Worm (Caenorhabditis elegans) whole organism, L1 larva: ENCODE results near the gene T20B12.3.

ENCODE experiments used
- C04F5.9 ChIP-seq: sonication (generic microtip); optimal IDR thresholded peaks from 2 replicates; lab custom pipeline; 2016; ENCODE audit warnings: missing genetic modification characterization, missing compliant biosample characterization
- C16A3.4 ChIP-seq: fragments of 150-350 bp; optimal IDR thresholded peaks from 2 replicates; lab custom pipeline; 2014; ENCODE audit warnings: missing biosample characterization, missing genetic modification characterization
- F16B12.6 ChIP-seq: fragments of 150-350 bp; optimal IDR thresholded peaks from 2 replicates; lab custom pipeline; 2014; ENCODE audit warnings: missing biosample characterization, missing genetic modification characterization
- Y116A8C.19 ChIP-seq: sonication (generic microtip); optimal IDR thresholded peaks from 2 replicates; lab custom pipeline; 2016; ENCODE audit warnings: missing compliant biosample characterization, missing genetic modification characterization, borderline replicate concordance
- aha-1 ChIP-seq: fragments of 150-350 bp; optimal IDR thresholded peaks from 2 replicates; lab custom pipeline; 2014; ENCODE audit warnings: missing biosample characterization, missing genetic modification characterization
- aly-2 ChIP-seq: fragments of 150-350 bp; optimal IDR thresholded peaks from 2 replicates; lab custom pipeline; 2014; ENCODE audit warnings: missing biosample characterization, missing genetic modification characterization
- ceh-88 ChIP-seq: fragments of 200-800 bp; sonication (Bioruptor generic); IDR thresholded peaks from 2 replicates; pipeline ENCODE4 v1.3.6; 2022; ENCODE audit warnings: missing genetic modification characterization, missing compliant biosample characterization
- ces-1 ChIP-seq: fragments of 150-350 bp; optimal IDR thresholded peaks from 2 replicates; lab custom pipeline; 2014; ENCODE audit warnings: missing biosample characterization, missing genetic modification reagents, missing genetic modification characterization
- efl-1 ChIP-seq, 4 experiments: fragments of 150-350 bp; optimal IDR thresholded peaks in 3 of 4; peaks in 1 of 4; 1 replicate in 1 of 4; 2 replicates in 3 of 4; lab custom pipeline; 2014; ENCODE audit warnings: missing biosample characterization in 2 of 4, missing genetic modification characterization in 2 of 4, missing genetic modification reagents in 2 of 4
- efl-3 ChIP-seq: fragments of 200-800 bp; sonication (Bioruptor generic); optimal IDR thresholded peaks from 2 replicates; lab custom pipeline; 2018; ENCODE audit warnings: mild to moderate bottlenecking, missing genetic modification characterization, missing compliant biosample characterization
- egl-13 ChIP-seq: sonication (generic microtip); optimal IDR thresholded peaks from 2 replicates; lab custom pipeline; 2016; ENCODE audit warnings: missing genotype, missing genetic modification reagents, missing genetic modification characterization, missing compliant biosample characterization
- elt-2 ChIP-seq: sonication (generic microtip); optimal IDR thresholded peaks from 2 replicates; lab custom pipeline; 2016; ENCODE audit warnings: missing genetic modification characterization, mild to moderate bottlenecking, inconsistent platforms, missing compliant biosample characterization, missing genetic modification reagents
- elt-3 ChIP-seq, 6 experiments: fragments of 150-350 bp in 1 of 6; sonication (generic microtip); optimal IDR thresholded peaks; 2 replicates each; lab custom pipeline; 2017 to 2018; ENCODE audit warnings: missing biosample characterization in 6 of 6, missing genetic modification characterization in 6 of 6, inconsistent platforms in 1 of 6
- fkh-4 ChIP-seq: sonication (generic microtip); optimal IDR thresholded peaks from 2 replicates; lab custom pipeline; 2016; ENCODE audit warnings: missing compliant biosample characterization, missing genetic modification characterization, borderline replicate concordance
- fkh-8 ChIP-seq: sonication (generic microtip); optimal IDR thresholded peaks from 2 replicates; lab custom pipeline; 2016; ENCODE audit warnings: mild to moderate bottlenecking, missing genetic modification characterization, missing compliant biosample characterization
- fos-1 ChIP-seq: fragments of 150-350 bp; optimal IDR thresholded peaks from 2 replicates; lab custom pipeline; 2014; ENCODE audit warnings: missing biosample characterization, missing genetic modification characterization
- grh-1 ChIP-seq: fragments of 200-800 bp; sonication (Bioruptor generic); IDR thresholded peaks from 2 replicates; pipeline ENCODE4 v1.3.6; 2022; ENCODE audit warnings: missing genetic modification reagents, missing genetic modification characterization, missing compliant biosample characterization
- hpl-2 ChIP-seq: fragments of 150-350 bp; optimal IDR thresholded peaks from 2 replicates; lab custom pipeline; 2014; ENCODE audit warnings: missing biosample characterization, missing genetic modification reagents, missing genetic modification characterization
- isw-1 ChIP-seq: fragments of 200-800 bp; sonication (Bioruptor generic); IDR thresholded peaks from 2 replicates; pipeline ENCODE4 v1.3.6; 2022; ENCODE audit warnings: missing genetic modification characterization, missing compliant biosample characterization
- lin-14 ChIP-seq: fragments of 200-800 bp; sonication (Bioruptor generic); optimal IDR thresholded peaks from 2 replicates; lab custom pipeline; 2018; ENCODE audit warnings: mild to moderate bottlenecking, missing genetic modification characterization, moderate library complexity, missing compliant biosample characterization
- lin-35 ChIP-seq, 2 experiments: fragments of 150-350 bp; optimal IDR thresholded peaks; 2 replicates each; lab custom pipeline; 2014; ENCODE audit warnings: missing biosample characterization in 2 of 2, missing genetic modification characterization in 2 of 2, missing genetic modification reagents in 2 of 2
- lsy-2 ChIP-seq, 2 experiments: fragments of 150-350 bp; optimal IDR thresholded peaks; 2 replicates each; lab custom pipeline; 2014; ENCODE audit warnings: missing biosample characterization in 2 of 2, missing genetic modification characterization in 2 of 2
- mef-2 ChIP-seq: fragments of 150-350 bp; optimal IDR thresholded peaks from 2 replicates; lab custom pipeline; 2014; ENCODE audit warnings: missing biosample characterization, missing genetic modification characterization
- mep-1 ChIP-seq: fragments of 150-350 bp; optimal IDR thresholded peaks from 2 replicates; lab custom pipeline; 2014; ENCODE audit warnings: missing biosample characterization, missing genetic modification characterization
- nhr-12 ChIP-seq: sonication (generic microtip); optimal IDR thresholded peaks from 2 replicates; lab custom pipeline; 2017; ENCODE audit warnings: missing biosample characterization, missing genetic modification characterization
- nhr-19 ChIP-seq: fragments of 200-800 bp; sonication (Bioruptor generic); conservative IDR thresholded peaks from 2 replicates; pipeline ENCODE4 v1.3.6; 2022; ENCODE audit warnings: missing genetic modification characterization, missing compliant biosample characterization
- nhr-20 ChIP-seq: sonication (generic microtip); optimal IDR thresholded peaks from 2 replicates; lab custom pipeline; 2016; ENCODE audit warnings: mild to moderate bottlenecking, missing genetic modification characterization, missing compliant biosample characterization
- nhr-237 ChIP-seq: fragments of 150-350 bp; optimal IDR thresholded peaks from 2 replicates; lab custom pipeline; 2014; ENCODE audit warnings: missing biosample characterization, missing genetic modification characterization
- nhr-47 ChIP-seq: sonication (generic microtip); optimal IDR thresholded peaks from 2 replicates; lab custom pipeline; 2016; ENCODE audit warnings: mild to moderate bottlenecking, missing genetic modification characterization, moderate library complexity, missing compliant biosample characterization
- nhr-71 ChIP-seq: sonication (generic microtip); optimal IDR thresholded peaks from 2 replicates; lab custom pipeline; 2016; ENCODE audit warnings: mild to moderate bottlenecking, missing genetic modification characterization, moderate library complexity, missing compliant biosample characterization
- nhr-76 ChIP-seq: sonication (generic microtip); optimal IDR thresholded peaks from 2 replicates; lab custom pipeline; 2017; ENCODE audit warnings: missing biosample characterization, missing genetic modification characterization
- nhr-77 ChIP-seq: fragments of 150-350 bp; optimal IDR thresholded peaks from 2 replicates; lab custom pipeline; 2014; ENCODE audit warnings: missing biosample characterization, missing genetic modification characterization
- nhr-84 ChIP-seq: sonication (generic microtip); optimal IDR thresholded peaks from 2 replicates; lab custom pipeline; 2017; ENCODE audit warnings: missing biosample characterization, missing genetic modification characterization
- nhr-85 ChIP-seq: sonication (generic microtip); peaks from one replicate; lab custom pipeline; 2016; ENCODE audit warnings: missing genetic modification characterization, inconsistent platforms, missing compliant biosample characterization
- nhr-90 ChIP-seq: sonication (generic microtip); optimal IDR thresholded peaks from 2 replicates; lab custom pipeline; 2016; ENCODE audit warnings: mild to moderate bottlenecking, missing genetic modification characterization, missing compliant biosample characterization; ENCODE audit not compliant: poor library complexity
- pag-3 ChIP-seq: sonication (generic microtip); optimal IDR thresholded peaks from 2 replicates; lab custom pipeline; 2017; ENCODE audit warnings: missing genetic modification characterization, mild to moderate bottlenecking, missing compliant biosample characterization, antibody characterized with exemption, borderline replicate concordance; ENCODE audit not compliant: insufficient read depth
- pqm-1 ChIP-seq: sonication (generic microtip); optimal IDR thresholded peaks from 3 replicates; lab custom pipeline; 2017; ENCODE audit warnings: missing biosample characterization, missing genetic modification characterization
- skn-1 ChIP-seq: fragments of 150-350 bp; optimal IDR thresholded peaks from 2 replicates; lab custom pipeline; 2014; ENCODE audit warnings: missing biosample characterization, missing genetic modification characterization
- snpc-4 ChIP-seq: fragments of 150-350 bp; optimal IDR thresholded peaks from 2 replicates; lab custom pipeline; 2014; ENCODE audit warnings: missing biosample characterization, missing genetic modification characterization
- snu-23 ChIP-seq: sonication (generic microtip); optimal IDR thresholded peaks from 2 replicates; lab custom pipeline; 2016; ENCODE audit warnings: missing genetic modification characterization, missing compliant biosample characterization
- sox-4 ChIP-seq: sonication (generic microtip); optimal IDR thresholded peaks from 2 replicates; lab custom pipeline; 2016; ENCODE audit warnings: missing genetic modification characterization, missing compliant biosample characterization
- sup-37 ChIP-seq: fragments of 200-800 bp; sonication (Bioruptor generic); optimal IDR thresholded peaks from 2 replicates; lab custom pipeline; 2018; ENCODE audit warnings: mild to moderate bottlenecking, missing genetic modification characterization, missing compliant biosample characterization
- swsn-7 ChIP-seq: sonication (generic microtip); optimal IDR thresholded peaks from 2 replicates; lab custom pipeline; 2016; ENCODE audit warnings: missing genetic modification characterization, missing compliant biosample characterization
- tlp-1 ChIP-seq: fragments of 150-350 bp; optimal IDR thresholded peaks from 2 replicates; lab custom pipeline; 2014; ENCODE audit warnings: missing biosample characterization, missing genetic modification characterization
- unc-30 ChIP-seq: sonication (generic microtip); optimal IDR thresholded peaks from 2 replicates; lab custom pipeline; 2017; ENCODE audit warnings: missing biosample characterization, missing genetic modification characterization
- unc-62 ChIP-seq: fragments of 150-350 bp; optimal IDR thresholded peaks from 2 replicates; lab custom pipeline; 2014; ENCODE audit warnings: missing biosample characterization, missing genetic modification reagents, missing genetic modification characterization
- unc-98 ChIP-seq: fragments of 200-800 bp; sonication (Bioruptor generic); IDR thresholded peaks from 2 replicates; pipeline ENCODE4 v1.3.6; 2022; ENCODE audit warnings: missing genetic modification characterization, missing compliant biosample characterization
- vab-15 ChIP-seq: sonication (generic microtip); optimal IDR thresholded peaks from 2 replicates; lab custom pipeline; 2017; ENCODE audit warnings: missing genotype, mild to moderate bottlenecking, missing genetic modification characterization, missing compliant biosample characterization
- ztf-4 ChIP-seq: fragments of 150-350 bp; optimal IDR thresholded peaks from 2 replicates; lab custom pipeline; 2014; ENCODE audit warnings: missing biosample characterization, missing genetic modification characterization

T20B12.3 gene

DNA sequence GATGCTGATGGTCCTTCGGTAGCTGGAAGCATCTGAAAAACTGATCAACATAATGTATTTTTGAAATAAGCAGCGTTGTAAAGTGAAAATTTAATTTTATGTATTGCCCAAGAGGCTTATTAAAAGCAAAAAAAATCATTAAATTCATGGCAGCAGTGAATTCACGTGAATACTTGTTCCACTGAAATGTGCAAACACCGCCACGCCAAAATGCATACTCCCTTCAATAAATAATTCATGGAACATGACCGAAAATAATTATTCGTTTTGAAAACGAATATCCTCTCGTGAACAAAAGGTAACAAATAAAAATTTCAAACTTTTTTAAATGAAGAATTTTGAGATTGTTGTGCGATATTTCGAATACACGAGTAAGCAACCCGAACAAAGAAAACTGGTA lies 24.6 kb upstream of the T20B12.3 start, which contains the start of gene F08F8.10 (continued):
- no peak for TF ChIP-seq unc-62 (GFP tag; lab: Kevin White, UChicago)
- peak; percentile 63 to 64 for TF ChIP-seq lsy-2 (tag; optimal IDR thresholded peaks at IDR 0.05; lab: Kevin White, UChicago)
- peak; percentile 37 for TF ChIP-seq swsn-7 (tag; lab: Kevin White, UChicago)
- peak; percentile 4; the same call in 1 of the 2 replicates for TF ChIP-seq isw-1
- no peak for TF ChIP-seq nhr-237
- TF ChIP-seq vab-15 (tag; lab: Kevin White, UChicago) = no peak
- peak; percentile 92 for TF ChIP-seq F16B12.6 (tag; lab: Kevin White, UChicago)
- TF ChIP-seq nhr-47 (tag; lab: Kevin White, UChicago) = peak; percentile 35
- no peak for TF ChIP-seq pqm-1 (tag; lab: Kevin White, UChicago)
- TF ChIP-seq C16A3.4 (tag; lab: Kevin White, UChicago) = peak; percentile 24
- TF ChIP-seq nhr-76 = no peak

DNA sequence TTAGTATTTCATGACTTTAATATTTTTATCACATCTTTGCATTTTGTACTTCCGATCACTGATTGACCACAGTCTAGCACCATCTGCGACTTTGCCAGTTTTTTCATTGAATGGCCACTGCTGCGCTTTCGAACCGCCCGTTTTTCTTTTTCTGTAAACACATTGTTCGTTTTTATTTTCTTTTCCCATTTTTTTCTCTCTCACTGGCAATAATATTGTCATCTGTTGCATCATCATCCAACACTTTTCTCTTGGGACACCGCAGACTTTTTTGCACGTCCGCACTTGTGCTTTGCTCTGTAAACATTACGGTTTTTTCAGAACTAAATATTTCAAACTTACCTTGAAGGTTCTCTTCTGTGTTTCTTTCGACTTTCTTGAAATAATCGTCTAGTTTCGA lies 23.3 kb upstream of the T20B12.3 start:
- no peak for TF ChIP-seq pag-3 (tag; lab: Kevin White, UChicago)
- TF ChIP-seq nhr-20 (tag; lab: Kevin White, UChicago) = peak; percentile 58
- no peak for TF ChIP-seq nhr-90 (tag; lab: Kevin White, UChicago)
- no peak for TF ChIP-seq ztf-4 (tag; lab: Kevin White, UChicago)
- peak in 1 of 6 experiments; percentile 20 for TF ChIP-seq elt-3 (tag; optimal IDR thresholded peaks at IDR 0.05; lab: Kevin White, UChicago)
- TF ChIP-seq snu-23 (GFP tag; lab: Kevin White, UChicago) = peak; percentile 17
- no peak for TF ChIP-seq unc-30 (tag; lab: Kevin White, UChicago)
- no peak for TF ChIP-seq sox-4 (tag; lab: Kevin White, UChicago)
- peak; percentile 56 for TF ChIP-seq lin-14 (GFP tag; lab: Kevin White, UChicago)

DNA sequence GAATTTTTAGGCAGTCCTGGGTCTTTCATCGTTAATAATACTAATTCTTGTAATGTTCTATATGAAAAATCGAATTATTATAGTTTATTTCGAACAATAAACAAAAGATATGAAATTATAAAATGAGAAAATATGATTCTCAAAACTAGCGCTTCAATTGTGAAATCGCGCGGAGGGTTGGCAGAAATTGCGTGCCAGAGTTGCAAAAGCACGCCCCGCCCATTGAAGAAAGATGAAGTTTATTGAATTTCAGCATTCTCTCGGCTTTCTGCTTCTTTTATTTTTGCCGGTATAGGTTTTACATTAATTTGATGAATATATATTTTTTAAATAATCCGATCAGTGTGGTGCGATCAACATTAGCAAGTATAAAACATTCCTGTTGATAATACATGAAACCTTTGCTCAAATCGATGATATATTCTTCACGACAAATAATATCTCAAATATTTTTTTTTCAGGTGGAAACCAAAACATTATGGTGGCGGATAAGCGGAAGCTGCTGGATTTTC lies 22.8 kb upstream of the T20B12.3 start, which contains the start of the genes eco-1 and hmgr-1:
eco-1 (minus strand) TSS at position 59 of the 512 bp plus-strand sequence.
hmgr-1 (plus strand) TSS at position 462 of the 512 bp plus-strand sequence.
- TF ChIP-seq egl-13 (tag; lab: Kevin White, UChicago) (no peak), nhr-84 (no peak), nhr-19 (peak; percentile 27), efl-1 (optimal IDR thresholded peaks at IDR 0.05; lab: Kevin White, UChicago) (peak; percentile 17 to 79), efl-1 (GFP tag; optimal IDR thresholded peaks at IDR 0.05 in 1 of 2; lab: Kevin White, UChicago) (peak; percentile 83 to 98), nhr-71 (tag; lab: Kevin White, UChicago) (peak; percentile 59), mef-2 (tag; lab: Kevin White, UChicago) (no peak), Y116A8C.19 (no peak), mep-1 (tag; lab: Kevin White, UChicago) (peak; percentile 52), ces-1 (GFP tag; lab: Kevin White, UChicago) (no peak), skn-1 (tag; lab: Kevin White, UChicago) (peak; percentile 50), hpl-2 (GFP tag; lab: Kevin White, UChicago) (no peak), nhr-12 (tag; lab: Kevin White, UChicago) (no peak), nhr-85 (tag; lab: Kevin White, UChicago) (no peak), aha-1 (tag; lab: Kevin White, UChicago) (no peak), fkh-8 (tag; lab: Kevin White, UChicago) (no peak), unc-62 (GFP tag; lab: Kevin White, UChicago) (no peak), lin-35 (GFP tag; optimal IDR thresholded peaks at IDR 0.05; lab: Kevin White, UChicago) (peak; percentile 52 to 87), sup-37 (GFP tag; lab: Kevin White, UChicago) (no peak), pag-3 (tag; lab: Kevin White, UChicago) (no peak), aly-2 (tag; lab: Kevin White, UChicago) (no peak), fos-1 (tag; lab: Kevin White, UChicago) (no peak), tlp-1 (no peak), nhr-90 (tag; lab: Kevin White, UChicago) (peak; percentile 41), fkh-4 (no peak), efl-3 (GFP tag; lab: Kevin White, UChicago) (no peak), nhr-77 (tag; lab: Kevin White, UChicago) (no peak), snpc-4 (tag; lab: Kevin White, UChicago) (no peak), nhr-20 (tag; lab: Kevin White, UChicago) (no peak), unc-98 (GFP tag; lab: Robert Waterston, UW) (no peak), ceh-88 (GFP tag; lab: Robert Waterston, UW) (no peak), grh-1 (no peak), elt-2 (no peak), swsn-7 (tag; lab: Kevin White, UChicago) (peak; percentile 53), C04F5.9 (tag; lab: Kevin White, UChicago) (no peak)
